ENCODE assay signal across 1 fruit fly cellular context in the genomic region with DNA sequence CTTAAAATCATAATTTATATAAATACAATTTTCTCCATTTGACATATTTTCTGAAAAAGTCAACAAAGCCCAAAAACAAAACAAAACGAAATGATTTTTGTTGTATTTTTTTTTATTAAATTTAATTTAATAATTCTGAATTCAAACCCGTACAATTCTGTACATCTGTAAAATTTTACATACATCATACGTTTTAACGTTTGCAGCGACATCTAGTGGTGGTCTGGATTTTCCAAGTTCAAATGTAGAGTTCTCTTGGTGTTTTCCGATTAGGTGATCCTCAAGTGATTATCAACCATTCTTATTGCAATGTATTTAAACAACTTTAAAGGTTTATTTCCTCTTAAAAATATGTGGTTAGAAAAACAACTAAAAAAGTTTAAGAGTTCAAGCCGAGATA.
TF ChIP-seq lines count a peak whose summit lies in the region.

No protein-coding gene starts in this region.

TF ChIP-seq in whole organism, embryonic, 481 proteins besides CTCF, POLR2A, EP300 and RAD21 (continued from another document):
- TF ChIP-seq bcd (GFP tag; optimal IDR thresholded peaks at IDR 0.05; lab: Kevin White, UChicago) (peak; percentile 32), hth (optimal IDR thresholded peaks at IDR 0.05; lab: Kevin White, UChicago) (no peak), grau (tag; optimal IDR thresholded peaks at IDR 0.05; lab: Kevin White, UChicago) (peak; percentile 37), ac (GFP tag; optimal IDR thresholded peaks at IDR 0.05; lab: Kevin White, UChicago) (no peak), chn (GFP tag; optimal IDR thresholded peaks at IDR 0.05; lab: Kevin White, UChicago) (peak; percentile 13), twi (tag; optimal IDR thresholded peaks at IDR 0.05; lab: Kevin White, UChicago) (peak; percentile 6), BtbVII (GFP tag; optimal IDR thresholded peaks at IDR 0.05; lab: Kevin White, UChicago) (no peak), CG11504 (tag; optimal IDR thresholded peaks at IDR 0.05; lab: Kevin White, UChicago) (peak; percentile 44), Dbx (GFP tag; IDR thresholded peaks at IDR 0.05; lab: Robert Waterston, UW) (peak; percentile 28; the same call in 1 of the 3 replicates), lola (GFP tag; optimal IDR thresholded peaks at IDR 0.05; lab: Kevin White, UChicago) (peak in 1 of 3 experiments; percentile 2), sens (GFP tag; lab: Kevin White, UChicago) (peak; percentile 73), lilli (GFP tag; optimal IDR thresholded peaks at IDR 0.05; lab: Kevin White, UChicago) (peak; percentile 39), so (GFP tag; IDR thresholded peaks at IDR 0.05; lab: Robert Waterston, UW) (no peak), chif (GFP tag; optimal IDR thresholded peaks at IDR 0.05; lab: Kevin White, UChicago) (peak in 1 of 2 experiments; percentile 66), Camta (GFP tag; optimal IDR thresholded peaks at IDR 0.05; lab: Kevin White, UChicago) (peak; percentile 21), Nf-YC (tag; optimal IDR thresholded peaks at IDR 0.05; lab: Kevin White, UChicago) (peak; percentile 8), dpn (GFP tag; optimal IDR thresholded peaks at IDR 0.05; lab: Kevin White, UChicago) (peak; percentile 24 to 63), NfI (GFP tag; optimal IDR thresholded peaks at IDR 0.05; lab: Kevin White, UChicago) (peak; percentile 32), caup (GFP tag; optimal IDR thresholded peaks at IDR 0.05; lab: Kevin White, UChicago; ENCODE audit: severe bottlenecking) (no peak), Dip3 (GFP tag; optimal IDR thresholded peaks at IDR 0.05; lab: Kevin White, UChicago) (peak; percentile 14), jing (GFP tag; optimal IDR thresholded peaks at IDR 0.05; lab: Kevin White, UChicago) (peak; percentile 6), CG9932 (GFP tag; IDR thresholded peaks at IDR 0.05; lab: Robert Waterston, UW) (peak; percentile 43; the same call in 1 of the 2 replicates), H15 (GFP tag; IDR thresholded peaks at IDR 0.05; lab: Robert Waterston, UW) (0 out of 3 replicates have a peak, but pooled peaks have one; percentile 9), CG10267 (tag; optimal IDR thresholded peaks at IDR 0.05; lab: Kevin White, UChicago) (peak; percentile 49), vvl (GFP tag; IDR thresholded peaks at IDR 0.05; lab: Robert Waterston, UW) (peak; percentile 37), Ada2b (GFP tag; IDR thresholded peaks at IDR 0.05; lab: Robert Waterston, UW) (no peak), yki (optimal IDR thresholded peaks at IDR 0.05; lab: Kevin White, UChicago) (peak; percentile 19), CG3281 (GFP tag; optimal IDR thresholded peaks at IDR 0.05; lab: Kevin White, UChicago) (no peak), CG2116 (GFP tag; optimal IDR thresholded peaks at IDR 0.05; lab: Kevin White, UChicago) (peak; percentile 18), Gug (GFP tag; IDR thresholded peaks at IDR 0.05; lab: Robert Waterston, UW) (0 out of 4 replicates have a peak, but pooled peaks have one; percentile 16), Vsx1 (GFP tag; optimal IDR thresholded peaks at IDR 0.05; lab: Kevin White, UChicago) (peak; percentile 8), stc (GFP tag; IDR thresholded peaks at IDR 0.05; lab: Robert Waterston, UW) (no peak), tgo (GFP tag; IDR thresholded peaks at IDR 0.05; lab: Robert Waterston, UW) (0 out of 3 replicates have a peak, but pooled peaks have one; percentile 23), gfzf (GFP tag; optimal IDR thresholded peaks at IDR 0.05; lab: Kevin White, UChicago) (peak; percentile 7), pita (GFP tag; optimal IDR thresholded peaks at IDR 0.05; lab: Kevin White, UChicago) (peak; percentile 50), CG4424 (GFP tag; optimal IDR thresholded peaks at IDR 0.05; lab: Kevin White, UChicago) (peak; percentile 26), MBD-R2 (GFP tag; IDR thresholded peaks at IDR 0.05; lab: Robert Waterston, UW) (peak; percentile 17; the same call in 1 of the 2 replicates), nmo (GFP tag; optimal IDR thresholded peaks at IDR 0.05; lab: Kevin White, UChicago) (peak; percentile 58), kah (GFP tag; optimal IDR thresholded peaks at IDR 0.05; lab: Kevin White, UChicago) (no peak), onecut (GFP tag; IDR thresholded peaks at IDR 0.05; lab: Robert Waterston, UW) (0 out of 2 replicates have a peak, but pooled peaks have one; percentile 17), CG12391 (tag; optimal IDR thresholded peaks at IDR 0.05; lab: Kevin White, UChicago) (peak; percentile 16), CG8388 (GFP tag; optimal IDR thresholded peaks at IDR 0.05; lab: Kevin White, UChicago) (peak; percentile 16), CG9817 (tag; optimal IDR thresholded peaks at IDR 0.05; lab: Kevin White, UChicago) (peak; percentile 48), CG5180 (GFP tag; optimal IDR thresholded peaks at IDR 0.05; lab: Kevin White, UChicago) (no peak), CoRest (tag; optimal IDR thresholded peaks at IDR 0.05; lab: Kevin White, UChicago) (peak; percentile 59), CG15269 (tag; optimal IDR thresholded peaks at IDR 0.05; lab: Kevin White, UChicago) (no peak), Dip2 (GFP tag; IDR thresholded peaks at IDR 0.05; lab: Robert Waterston, UW) (peak; percentile 99), CG4707 (GFP tag; optimal IDR thresholded peaks at IDR 0.05; lab: Kevin White, UChicago) (no peak), CG2120 (GFP tag; optimal IDR thresholded peaks at IDR 0.05; lab: Kevin White, UChicago) (peak; percentile 39), CG4820 (GFP tag; optimal IDR thresholded peaks at IDR 0.05; lab: Kevin White, UChicago) (peak; percentile 41), aop (GFP tag; IDR thresholded peaks at IDR 0.05; lab: Robert Waterston, UW) (no peak), CG1602 (GFP tag; optimal IDR thresholded peaks at IDR 0.05; lab: Kevin White, UChicago) (peak; percentile 43), knrl (GFP tag; IDR thresholded peaks at IDR 0.05; lab: Robert Waterston, UW; ENCODE audit: partially characterized antibody) (no peak; the same call in 2 of the 3 replicates), CG33213 (GFP tag; optimal IDR thresholded peaks at IDR 0.05; lab: Kevin White, UChicago) (peak; percentile 49), CG32772 (GFP tag; IDR thresholded peaks at IDR 0.05; lab: Robert Waterston, UW) (peak; percentile 22; the same call in 1 of the 2 replicates), Blimp-1 (GFP tag; optimal IDR thresholded peaks at IDR 0.05; lab: Kevin White, UChicago) (no peak), Bgb (GFP tag; IDR thresholded peaks at IDR 0.05; lab: Robert Waterston, UW; ENCODE audit: partially characterized antibody) (peak; percentile 62), CG32532 (GFP tag; IDR thresholded peaks at IDR 0.05; lab: Robert Waterston, UW) (peak; percentile 59; the same call in 1 of the 2 replicates), CG7839 (tag; optimal IDR thresholded peaks at IDR 0.05; lab: Kevin White, UChicago) (peak; percentile 54), Adf1 (GFP tag; IDR thresholded peaks at IDR 0.05; lab: Robert Waterston, UW) (no peak), CG30403 (GFP tag; optimal IDR thresholded peaks at IDR 0.05; lab: Kevin White, UChicago) (peak; percentile 49), az2 (GFP tag; optimal IDR thresholded peaks at IDR 0.05; lab: Kevin White, UChicago) (peak; percentile 40), CG10654 (GFP tag; optimal IDR thresholded peaks at IDR 0.05; lab: Kevin White, UChicago) (peak; percentile 33), CG2202 (tag; optimal IDR thresholded peaks at IDR 0.05; lab: Kevin White, UChicago) (no peak), CG2712 (tag; optimal IDR thresholded peaks at IDR 0.05; lab: Kevin White, UChicago) (peak; percentile 61), pum (GFP tag; optimal IDR thresholded peaks at IDR 0.05; lab: Kevin White, UChicago) (peak; percentile 11), CG12236 (GFP tag; optimal IDR thresholded peaks at IDR 0.05; lab: Kevin White, UChicago) (no peak), zen (tag; optimal IDR thresholded peaks at IDR 0.05; lab: Kevin White, UChicago) (peak; percentile 83), CG2678 (tag; optimal IDR thresholded peaks at IDR 0.05; lab: Kevin White, UChicago) (no peak), stwl (tag; optimal IDR thresholded peaks at IDR 0.05; lab: Kevin White, UChicago) (peak; percentile 61), HLH3B (GFP tag; IDR thresholded peaks at IDR 0.05; lab: Robert Waterston, UW) (peak; percentile 13; the same call in 1 of the 2 replicates), CG11696 (GFP tag; IDR thresholded peaks at IDR 0.05; lab: Robert Waterston, UW) (no peak), ci (GFP tag; IDR thresholded peaks at IDR 0.05; lab: Robert Waterston, UW) (no peak; the same call in 2 of the 3 replicates), bab2 (GFP tag; optimal IDR thresholded peaks at IDR 0.05; lab: Kevin White, UChicago) (peak; percentile 11), dan (GFP tag; IDR thresholded peaks at IDR 0.05; lab: Robert Waterston, UW) (no peak), Taf1 (GFP tag; IDR thresholded peaks at IDR 0.05; lab: Robert Waterston, UW) (no peak), CG16863 (GFP tag; optimal IDR thresholded peaks at IDR 0.05; lab: Kevin White, UChicago) (peak; percentile 8), CG12104 (GFP tag; optimal IDR thresholded peaks at IDR 0.05; lab: Kevin White, UChicago) (no peak), slp2 (GFP tag; optimal IDR thresholded peaks at IDR 0.05; lab: Kevin White, UChicago) (no peak), CG4617 (GFP tag; optimal IDR thresholded peaks at IDR 0.05; lab: Kevin White, UChicago; ENCODE audit: borderline replicate concordance) (peak; percentile 27), slbo (GFP tag; IDR thresholded peaks at IDR 0.05; lab: Robert Waterston, UW) (peak; percentile 64; the same call in 1 of the 2 replicates), chinmo (GFP tag; IDR thresholded peaks at IDR 0.05; lab: Robert Waterston, UW; ENCODE audit: partially characterized antibody) (0 out of 4 replicates have a peak, but pooled peaks have one; percentile 31), CG3838 (GFP tag; optimal IDR thresholded peaks at IDR 0.05; lab: Kevin White, UChicago) (no peak), bsh (GFP tag; optimal IDR thresholded peaks at IDR 0.05; lab: Kevin White, UChicago) (peak in 1 of 2 experiments; percentile 16), pnt (GFP tag; optimal IDR thresholded peaks at IDR 0.05; lab: Kevin White, UChicago) (peak; percentile 29), CG17359 (tag; optimal IDR thresholded peaks at IDR 0.05; lab: Kevin White, UChicago) (peak; percentile 54), Med (GFP tag; lab: Kevin White, UChicago) (peak; percentile 90), CG12659 (GFP tag; optimal IDR thresholded peaks at IDR 0.05; lab: Kevin White, UChicago) (no peak), Asciz (GFP tag; optimal IDR thresholded peaks at IDR 0.05; lab: Kevin White, UChicago) (no peak), mam (GFP tag; optimal IDR thresholded peaks at IDR 0.05; lab: Kevin White, UChicago) (peak; percentile 43), Atf3 (GFP tag; optimal IDR thresholded peaks at IDR 0.05; lab: Kevin White, UChicago) (no peak), D19A (tag; optimal IDR thresholded peaks at IDR 0.05; lab: Kevin White, UChicago) (peak; percentile 14), Rfx (GFP tag; IDR thresholded peaks at IDR 0.05; lab: Robert Waterston, UW) (peak; percentile 78), CG5245 (GFP tag; optimal IDR thresholded peaks at IDR 0.05; lab: Kevin White, UChicago) (peak; percentile 61), esg (GFP tag; conservative IDR thresholded peaks at IDR 0.05; lab: Robert Waterston, UW) (no peak), Ets65A (GFP tag; lab: Kevin White, UChicago) (peak; percentile 70), Max (GFP tag; optimal IDR thresholded peaks at IDR 0.05; lab: Kevin White, UChicago) (no peak)
